Worm (Caenorhabditis elegans): ENCODE measurements around the gene lbp-8.

Gene lbp-8

DNA sequence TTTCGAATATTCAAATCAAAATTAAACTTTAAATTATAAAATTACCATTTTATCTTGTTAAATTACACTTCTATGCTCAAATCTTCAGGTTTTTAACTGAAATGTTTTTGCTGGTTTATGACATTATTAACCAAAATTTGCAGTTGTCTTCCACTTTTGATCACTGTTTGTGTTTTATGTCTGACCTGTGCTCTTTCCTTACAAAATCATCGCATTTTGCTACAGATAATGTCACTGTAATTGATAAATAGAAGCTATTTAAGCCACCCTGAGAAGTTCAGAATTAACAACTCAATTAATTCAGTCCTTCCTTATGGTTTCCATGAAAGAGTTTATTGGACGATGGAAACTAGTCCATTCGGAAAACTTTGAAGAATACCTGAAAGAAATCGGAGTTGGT is at the start of gene lbp-8:
TSS of gene lbp-8 (plus strand) at position 301 of the 400 bp plus-strand sequence.
- TF ChIP-seq tlp-1 (tag; optimal IDR thresholded peaks at IDR 0.05) = no peak
- TF ChIP-seq elt-2 (tag; optimal IDR thresholded peaks at IDR 0.05) = no peak
- no peak for TF ChIP-seq nhr-71 (tag; optimal IDR thresholded peaks at IDR 0.05)
- TF ChIP-seq hpl-2 (GFP tag; optimal IDR thresholded peaks at IDR 0.05) = no peak
- TF ChIP-seq grh-1 (GFP tag; IDR thresholded peaks at IDR 0.05) = no peak
- no peak for TF ChIP-seq fkh-4 (tag; optimal IDR thresholded peaks at IDR 0.05; ENCODE audit: borderline replicate concordance)
- no peak for TF ChIP-seq xbp-1 (tag; optimal IDR thresholded peaks at IDR 0.05)
- TF ChIP-seq mef-2 (tag; optimal IDR thresholded peaks at IDR 0.05) = no peak
- TF ChIP-seq nhr-90 (tag; optimal IDR thresholded peaks at IDR 0.05; ENCODE audit: poor library complexity) = no peak
- no peak for TF ChIP-seq lin-13 (GFP tag; optimal IDR thresholded peaks at IDR 0.05)

DNA sequence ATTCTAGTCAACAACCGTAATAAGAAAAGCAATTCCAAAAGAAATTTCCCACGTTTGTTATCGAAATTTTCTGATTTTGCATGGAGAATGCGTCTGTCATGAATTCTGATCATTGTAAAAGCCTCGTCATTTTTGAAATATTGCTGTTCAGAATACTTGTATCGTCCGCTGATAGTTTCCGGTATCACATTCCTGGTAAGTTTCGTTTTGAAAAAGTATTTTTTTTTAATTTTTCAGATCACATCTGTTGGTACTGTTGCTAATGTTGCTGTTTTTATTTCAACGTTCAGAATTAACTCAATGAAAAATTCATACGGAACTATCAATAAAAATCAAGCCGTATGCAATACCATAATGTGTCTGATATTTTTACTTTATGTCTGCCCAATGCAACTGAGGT is 49.7 kb upstream of the lbp-8 start, which contains the start of gene srx-17:
TSS of gene srx-17 (plus strand) at position 301 of the 400 bp plus-strand sequence.
- TF ChIP-seq ceh-82 (tag; optimal IDR thresholded peaks at IDR 0.05) (no peak), efl-1 (optimal IDR thresholded peaks at IDR 0.05) (no peak), efl-1 (GFP tag; optimal IDR thresholded peaks at IDR 0.05 in 1 of 2) (peak in 1 of 2 experiments; percentile 29), vab-15 (tag; optimal IDR thresholded peaks at IDR 0.05) (no peak)

DNA sequence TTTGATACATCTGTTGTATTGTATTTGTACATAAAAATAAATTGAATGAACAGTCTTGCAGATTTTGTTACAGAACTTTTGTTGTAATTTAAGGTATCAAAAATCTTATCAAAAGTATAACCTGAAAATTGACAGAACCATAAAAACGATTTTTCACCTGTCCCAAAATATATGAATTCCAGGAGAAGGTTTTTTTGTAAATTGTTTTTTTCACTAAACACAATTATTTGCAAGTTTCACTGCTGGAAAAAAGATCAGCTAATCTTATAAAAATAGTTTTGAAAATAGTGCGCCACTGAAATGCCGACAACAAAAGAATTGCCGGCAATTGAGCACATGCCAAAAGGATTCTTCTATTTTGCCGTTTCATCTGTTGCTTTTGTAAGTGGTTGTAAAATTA is 47.4 kb upstream of the lbp-8 start, which contains the start of gene srx-130:
TSS of gene srx-130 (plus strand) at position 301 of the 400 bp plus-strand sequence.
- TF ChIP-seq pag-3 (tag; optimal IDR thresholded peaks at IDR 0.05; ENCODE audit: borderline replicate concordance, insufficient read depth) (no peak), aha-1 (tag; optimal IDR thresholded peaks at IDR 0.05) (no peak), rnt-1 (tag; optimal IDR thresholded peaks at IDR 0.05) (no peak), lin-39 (tag; optimal IDR thresholded peaks at IDR 0.05) (no peak), ceh-63 (GFP tag; optimal IDR thresholded peaks at IDR 0.05) (no peak), ets-5 (GFP tag; IDR thresholded peaks at IDR 0.05) (no peak), lin-35 (GFP tag; optimal IDR thresholded peaks at IDR 0.05) (no peak), blmp-1 (tag; optimal IDR thresholded peaks at IDR 0.05) (no peak), dpl-1 (GFP tag; optimal IDR thresholded peaks at IDR 0.05) (no peak), egl-27 (tag; optimal IDR thresholded peaks at IDR 0.05) (no peak), ztf-4 (tag; optimal IDR thresholded peaks at IDR 0.05) (no peak), zip-4 (GFP tag; optimal IDR thresholded peaks at IDR 0.05) (no peak)

DNA sequence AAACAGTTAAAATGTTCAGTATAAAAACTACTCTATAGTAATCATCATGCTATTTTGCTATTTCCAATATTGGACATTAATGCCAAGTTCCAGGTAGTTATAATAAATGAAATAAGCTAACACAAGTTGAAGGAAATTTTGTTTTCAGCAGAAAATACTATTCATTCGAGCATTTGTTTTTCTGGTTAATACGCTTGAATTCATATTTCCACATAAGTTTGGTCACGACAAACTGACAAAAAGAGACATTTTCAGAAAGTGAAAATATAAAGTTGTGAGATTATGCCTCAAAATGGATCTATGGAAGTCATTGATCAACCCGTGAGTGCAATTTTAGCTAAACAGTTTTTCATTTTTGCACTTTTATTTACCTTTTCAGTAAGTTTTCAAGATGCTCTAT is 45.4 kb upstream of the lbp-8 start, which contains the start of gene srx-131:
TSS of gene srx-131 (plus strand) at position 301 of the 400 bp plus-strand sequence.
- no peak for TF ChIP-seq snpc-4 (tag; optimal IDR thresholded peaks at IDR 0.05)
- no peak for TF ChIP-seq sptf-1 (tag; optimal IDR thresholded peaks at IDR 0.05)
- TF ChIP-seq elt-3 (tag; optimal IDR thresholded peaks at IDR 0.05) = no peak
- TF ChIP-seq C04F5.9 (tag; optimal IDR thresholded peaks at IDR 0.05) = no peak
- TF ChIP-seq isw-1 (GFP tag; IDR thresholded peaks at IDR 0.05) = no peak
- no peak for TF ChIP-seq nhr-90 (tag; optimal IDR thresholded peaks at IDR 0.05; ENCODE audit: poor library complexity)
- no peak for TF ChIP-seq ceh-88 (GFP tag; IDR thresholded peaks at IDR 0.05)
- TF ChIP-seq ceh-8 (GFP tag; optimal IDR thresholded peaks at IDR 0.05) = no peak
- no peak for TF ChIP-seq nhr-84 (tag; optimal IDR thresholded peaks at IDR 0.05)
- no peak for TF ChIP-seq C16A3.4 (tag; optimal IDR thresholded peaks at IDR 0.05)
- TF ChIP-seq jun-1 (tag; optimal IDR thresholded peaks at IDR 0.05) = no peak
- no peak for TF ChIP-seq lin-14 (GFP tag; optimal IDR thresholded peaks at IDR 0.05)
- TF ChIP-seq rnt-1 (tag; optimal IDR thresholded peaks at IDR 0.05) = no peak
- no peak for TF ChIP-seq nhr-20 (tag; optimal IDR thresholded peaks at IDR 0.05)
- no peak for TF ChIP-seq fos-1 (tag; optimal IDR thresholded peaks at IDR 0.05)
- TF ChIP-seq snu-23 (GFP tag; optimal IDR thresholded peaks at IDR 0.05) = no peak
- TF ChIP-seq dpl-1 (GFP tag; optimal IDR thresholded peaks at IDR 0.05) = no peak
- TF ChIP-seq nhr-19 (GFP tag; conservative IDR thresholded peaks at IDR 0.05) = no peak
- TF ChIP-seq lsy-2 (tag; optimal IDR thresholded peaks at IDR 0.05) = no peak

Measured in whole organism, L1 larva.